Worm (Caenorhabditis elegans): ENCODE measurements around the gene Y50D4A.1.

ce11 chrV:1252794-1253193 lies 45.1 kb downstream of the Y50D4A.1 start:
- TF ChIP-seq lin-15B (tag; optimal IDR thresholded peaks at IDR 0.05), result no peak
- no peak for TF ChIP-seq elt-1 (tag; optimal IDR thresholded peaks at IDR 0.05)
- TF ChIP-seq ama-1 (optimal IDR thresholded peaks at IDR 0.05), result no peak
- no peak for TF ChIP-seq nhr-77 (tag; optimal IDR thresholded peaks at IDR 0.05)
- no peak for TF ChIP-seq elt-2 (tag; optimal IDR thresholded peaks at IDR 0.05)
- no peak for TF ChIP-seq skn-1 (tag; optimal IDR thresholded peaks at IDR 0.05)
- no peak for TF ChIP-seq lin-39 (tag; optimal IDR thresholded peaks at IDR 0.05)
- no peak for TF ChIP-seq nhr-11 (tag; optimal IDR thresholded peaks at IDR 0.05)
- TF ChIP-seq aly-2 (tag; optimal IDR thresholded peaks at IDR 0.05), result no peak
- TF ChIP-seq zag-1 (tag; optimal IDR thresholded peaks at IDR 0.05), result no peak
- TF ChIP-seq ztf-4 (tag; optimal IDR thresholded peaks at IDR 0.05), result no peak
- TF ChIP-seq nhr-237 (tag; optimal IDR thresholded peaks at IDR 0.05), result no peak
